Fruit fly (Drosophila melanogaster) whole organism, embryonic: ENCODE data around the gene CG14696.

ENCODE experiments used
- Atf3 ChIP-seq: fragments of 200-800 bp; sonication (Bioruptor generic); optimal IDR thresholded peaks from 3 replicates; lab custom pipeline; 2016; ENCODE audit warnings: missing biosample characterization, missing genetic modification characterization
- BEAF-32 ChIP-seq: fragments of 200-800 bp; sonication (Bioruptor generic); optimal IDR thresholded peaks from 3 replicates; lab custom pipeline; 2017; ENCODE audit warnings: missing biosample characterization, missing genetic modification characterization, mild to moderate bottlenecking, moderate library complexity, missing genetic modification reagents
- Bdp1 ChIP-seq: fragments of 200-800 bp; sonication (Bioruptor generic); optimal IDR thresholded peaks from 3 replicates; lab custom pipeline; 2016; ENCODE audit warnings: missing biosample characterization, missing genetic modification characterization
- CG10147 ChIP-seq: fragments of 200-800 bp; sonication (Bioruptor generic); optimal IDR thresholded peaks from 2 replicates; lab custom pipeline; 2019; ENCODE audit warnings: missing biosample characterization, mild to moderate bottlenecking, missing genetic modification characterization, moderate library complexity
- CG10462 ChIP-seq: fragments of 200-800 bp; sonication (Bioruptor generic); optimal IDR thresholded peaks from 2 replicates; lab custom pipeline; 2016; ENCODE audit warnings: missing biosample characterization, missing genetic modification characterization
- CG10565 ChIP-seq: fragments of 200-800 bp; sonication (Bioruptor generic); optimal IDR thresholded peaks from 3 replicates; lab custom pipeline; 2016; ENCODE audit warnings: missing biosample characterization, mild to moderate bottlenecking, missing genetic modification characterization
- CG11504 ChIP-seq: fragments of 200-800 bp; sonication (Bioruptor generic); optimal IDR thresholded peaks from 3 replicates; lab custom pipeline; 2019; ENCODE audit warnings: missing biosample characterization, mild to moderate bottlenecking, missing genetic modification characterization, moderate library complexity
- CG12104 ChIP-seq: fragments of 200-800 bp; sonication (Bioruptor generic); optimal IDR thresholded peaks from 3 replicates; lab custom pipeline; 2016; ENCODE audit warnings: missing biosample characterization, missing genetic modification characterization
- CG12155 ChIP-seq: fragments of 200-800 bp; sonication (Bioruptor generic); optimal IDR thresholded peaks from 3 replicates; lab custom pipeline; 2016; ENCODE audit warnings: missing biosample characterization, missing genetic modification characterization
- CG12299 ChIP-seq: fragments of 200-800 bp; sonication (Bioruptor generic); optimal IDR thresholded peaks from 2 replicates; lab custom pipeline; 2018; ENCODE audit warnings: missing biosample characterization, mild to moderate bottlenecking, missing genetic modification characterization
- CG13894 ChIP-seq: fragments of 200-800 bp; sonication (Bioruptor generic); optimal IDR thresholded peaks from 3 replicates; lab custom pipeline; 2018; ENCODE audit warnings: missing biosample characterization, mild to moderate bottlenecking, missing genetic modification characterization, moderate library complexity
- CG15514 ChIP-seq: fragments of 200-800 bp; sonication (Bioruptor generic); optimal IDR thresholded peaks from 3 replicates; lab custom pipeline; 2017; ENCODE audit warnings: missing biosample characterization, missing genetic modification characterization, mild to moderate bottlenecking, moderate library complexity, missing genetic modification reagents
- CG16813 ChIP-seq: fragments of 200-800 bp; sonication (Bioruptor generic); IDR thresholded peaks from 3 replicates; pipeline ENCODE4 v1.3.6; 2022; ENCODE audit warnings: missing biosample characterization, missing genetic modification characterization; ENCODE audit not compliant: partially characterized antibody
- CG16863 ChIP-seq: fragments of 200-800 bp; sonication (Bioruptor generic); optimal IDR thresholded peaks from 3 replicates; lab custom pipeline; 2016; ENCODE audit warnings: missing biosample characterization, missing genetic modification characterization
- CG2116 ChIP-seq: fragments of 200-800 bp; sonication (Bioruptor generic); optimal IDR thresholded peaks from 3 replicates; lab custom pipeline; 2018; ENCODE audit warnings: missing biosample characterization, mild to moderate bottlenecking, missing genetic modification characterization
- CG31224 ChIP-seq: fragments of 200-800 bp; sonication (Bioruptor generic); IDR thresholded peaks from 2 replicates; pipeline ENCODE4 v1.3.6; 2022; ENCODE audit warnings: missing biosample characterization, missing genetic modification characterization
- CG31441 ChIP-seq: fragments of 200-800 bp; sonication (Bioruptor generic); IDR thresholded peaks from 2 replicates; pipeline ENCODE4 v1.3.6; 2022; ENCODE audit warnings: missing biosample characterization, missing genetic modification characterization
- CG34224 ChIP-seq: fragments of 200-800 bp; sonication (Bioruptor generic); IDR thresholded peaks from 3 replicates; pipeline ENCODE4 v1.3.6; 2022; ENCODE audit warnings: missing biosample characterization, missing genetic modification characterization; ENCODE audit not compliant: partially characterized antibody
- CG34422 ChIP-seq: fragments of 200-800 bp; sonication (Bioruptor generic); IDR thresholded peaks from 3 replicates; pipeline ENCODE4 v1.3.6; 2022; ENCODE audit warnings: missing biosample characterization, missing genetic modification characterization
- CG4617 ChIP-seq: fragments of 200-800 bp; sonication (Bioruptor generic); optimal IDR thresholded peaks from 3 replicates; lab custom pipeline; 2016; ENCODE audit warnings: missing biosample characterization, missing genetic modification characterization, borderline replicate concordance
- CG4707 ChIP-seq: fragments of 200-800 bp; sonication (Bioruptor generic); optimal IDR thresholded peaks from 2 replicates; lab custom pipeline; 2018; ENCODE audit warnings: missing biosample characterization, mild to moderate bottlenecking, missing genetic modification characterization, moderate library complexity
- CG6175 ChIP-seq: fragments of 200-800 bp; sonication (Bioruptor generic); IDR thresholded peaks from 3 replicates; pipeline ENCODE4 v1.3.6; 2022; ENCODE audit warnings: missing biosample characterization, missing genetic modification characterization
- CG6689 ChIP-seq: fragments of 200-800 bp; sonication (Bioruptor generic); IDR thresholded peaks from 2 replicates; pipeline ENCODE4 v1.3.6; 2022; ENCODE audit warnings: missing biosample characterization, missing genetic modification characterization
- CG6765 ChIP-seq: fragments of 200-800 bp; sonication (Bioruptor generic); optimal IDR thresholded peaks from 3 replicates; lab custom pipeline; 2017; ENCODE audit warnings: missing biosample characterization, mild to moderate bottlenecking, missing genetic modification characterization
- CG7963 ChIP-seq: fragments of 200-800 bp; sonication (Bioruptor generic); IDR thresholded peaks from 3 replicates; pipeline ENCODE4 v1.3.6; 2022; ENCODE audit warnings: missing biosample characterization, missing genetic modification characterization; ENCODE audit not compliant: partially characterized antibody
- CG7987 ChIP-seq: fragments of 200-800 bp; sonication (Bioruptor generic); optimal IDR thresholded peaks from 2 replicates; lab custom pipeline; 2018; ENCODE audit warnings: missing biosample characterization, mild to moderate bottlenecking, missing genetic modification characterization, moderate library complexity
- CG9797 ChIP-seq: fragments of 200-800 bp; sonication (Bioruptor generic); optimal IDR thresholded peaks from 3 replicates; lab custom pipeline; 2018; ENCODE audit warnings: missing biosample characterization, mild to moderate bottlenecking, missing genetic modification characterization
- CG9817 ChIP-seq: fragments of 200-800 bp; sonication (Bioruptor generic); optimal IDR thresholded peaks from 2 replicates; lab custom pipeline; 2018; ENCODE audit warnings: missing biosample characterization, mild to moderate bottlenecking, missing genetic modification characterization, moderate library complexity
- ERR ChIP-seq: fragments of 200-800 bp; sonication (Bioruptor generic); optimal IDR thresholded peaks from 2 replicates; lab custom pipeline; 2016; ENCODE audit warnings: missing biosample characterization, missing genetic modification characterization
- Fer3 ChIP-seq: fragments of 200-800 bp; sonication (Bioruptor generic); optimal IDR thresholded peaks from 2 replicates; lab custom pipeline; 2018; ENCODE audit warnings: missing biosample characterization, mild to moderate bottlenecking, missing genetic modification characterization, moderate library complexity
- Lhr ChIP-seq: fragments of 200-800 bp; sonication (Bioruptor generic); optimal IDR thresholded peaks from 3 replicates; lab custom pipeline; 2017; ENCODE audit warnings: mild to moderate bottlenecking, missing biosample characterization, missing genetic modification reagents, missing genetic modification characterization
- Myb ChIP-seq: fragments of 200-800 bp; sonication (Bioruptor generic); optimal IDR thresholded peaks from 2 replicates; lab custom pipeline; 2016; ENCODE audit warnings: missing biosample characterization, missing genetic modification characterization
- NfI ChIP-seq: fragments of 200-800 bp; sonication (Bioruptor generic); optimal IDR thresholded peaks from 3 replicates; lab custom pipeline; 2018; ENCODE audit warnings: missing biosample characterization, mild to moderate bottlenecking, missing genetic modification characterization, moderate library complexity
- Spps ChIP-seq: fragments of 200-800 bp; sonication (Bioruptor generic); optimal IDR thresholded peaks from 2 replicates; lab custom pipeline; 2018; ENCODE audit warnings: missing biosample characterization, mild to moderate bottlenecking, missing genetic modification characterization
- abd-A ChIP-seq: fragments of 200-800 bp; sonication (Bioruptor generic); optimal IDR thresholded peaks from 3 replicates; lab custom pipeline; 2019; ENCODE audit warnings: missing biosample characterization, mild to moderate bottlenecking, missing genetic modification characterization, moderate library complexity
- ci ChIP-seq: fragments of 200-800 bp; sonication (Bioruptor generic); IDR thresholded peaks from 3 replicates; pipeline ENCODE4 v1.3.6; 2022; ENCODE audit warnings: missing biosample characterization, missing genetic modification characterization
- dan ChIP-seq: fragments of 200-800 bp; sonication (Bioruptor generic); IDR thresholded peaks from 2 replicates; pipeline ENCODE4 v1.3.6; 2022; ENCODE audit warnings: missing biosample characterization, missing genetic modification characterization
- fd102C ChIP-seq: fragments of 200-800 bp; sonication (Bioruptor generic); optimal IDR thresholded peaks from 2 replicates; lab custom pipeline; 2018; ENCODE audit warnings: missing biosample characterization, mild to moderate bottlenecking, missing genetic modification characterization, moderate library complexity
- hkb ChIP-seq, 2 experiments: fragments of 200-800 bp in 1 of 2; fragments of >200 bp in 1 of 2; sonication (Bioruptor generic) in 1 of 2; IDR thresholded peaks in 1 of 2; optimal IDR thresholded peaks in 1 of 2; 2 replicates each; pipeline versions ENCODE4 v1.3.6 to Lab custom; 2017 to 2022; ENCODE audit warnings: missing biosample characterization in 1 of 2, missing genetic modification characterization in 1 of 2
- inv ChIP-seq: fragments of 200-800 bp; sonication (Bioruptor generic); IDR thresholded peaks from 2 replicates; pipeline ENCODE4 v1.3.6; 2022; ENCODE audit warnings: missing biosample characterization, missing genetic modification characterization; ENCODE audit not compliant: partially characterized antibody
- lmd ChIP-seq: fragments of 200-800 bp; sonication (Bioruptor generic); IDR thresholded peaks from 2 replicates; pipeline ENCODE4 v1.3.6; 2022; ENCODE audit warnings: missing biosample characterization, missing genetic modification characterization
- nerfin-1 ChIP-seq: fragments of 200-800 bp; sonication (Bioruptor generic); optimal IDR thresholded peaks from 3 replicates; lab custom pipeline; 2019; ENCODE audit warnings: missing biosample characterization, mild to moderate bottlenecking, missing genetic modification characterization, moderate library complexity
- psq ChIP-seq: fragments of 200-800 bp; sonication (Bioruptor generic); optimal IDR thresholded peaks from 2 replicates; lab custom pipeline; 2017; ENCODE audit warnings: missing biosample characterization, missing genetic modification characterization
- sisA ChIP-seq: fragments of 200-800 bp; sonication (Bioruptor generic); IDR thresholded peaks from 2 replicates; pipeline ENCODE4 v1.3.6; 2022; ENCODE audit warnings: missing biosample characterization, missing genetic modification characterization
- tin ChIP-seq: fragments of 200-800 bp; sonication (Bioruptor generic); optimal IDR thresholded peaks from 3 replicates; lab custom pipeline; 2016; ENCODE audit warnings: missing biosample characterization, missing genetic modification characterization
- tup ChIP-seq: fragments of 200-800 bp; sonication (Bioruptor generic); optimal IDR thresholded peaks from 2 replicates; lab custom pipeline; 2016; ENCODE audit warnings: missing biosample characterization, mild to moderate bottlenecking, missing genetic modification characterization, moderate library complexity
- unc-4 ChIP-seq: fragments of 200-800 bp; sonication (Bioruptor generic); IDR thresholded peaks from 2 replicates; pipeline ENCODE4 v1.3.6; 2022; ENCODE audit warnings: missing biosample characterization, missing genetic modification characterization; ENCODE audit not compliant: partially characterized antibody

CG14696 gene

DNA sequence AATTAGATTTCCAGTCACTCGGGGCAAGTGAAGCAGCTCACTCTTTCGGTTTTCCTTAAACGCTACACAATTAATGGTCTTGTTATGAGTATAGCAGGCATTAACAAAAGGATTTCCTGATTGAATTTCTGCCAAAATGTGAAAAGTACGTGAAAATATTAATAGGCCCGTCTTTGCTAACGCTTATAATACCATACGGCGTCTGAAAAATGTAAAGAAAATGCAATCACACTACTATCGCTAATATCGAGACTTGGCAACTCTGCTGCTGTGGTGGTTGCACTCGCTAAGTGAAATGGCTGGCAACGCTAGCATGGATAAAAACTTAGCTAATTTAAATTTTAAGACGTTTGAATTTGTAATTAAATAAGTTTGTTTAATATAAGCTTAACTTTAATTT lies 8.5 kb upstream of the CG14696 start, which contains the start of gene CG6621 (continued):
- TF ChIP-seq hkb (optimal IDR thresholded peaks at IDR 0.05; lab: Kevin White, UChicago): peak; percentile 28
- no peak for TF ChIP-seq hkb (GFP tag; IDR thresholded peaks at IDR 0.05; lab: Robert Waterston, UW)
- TF ChIP-seq NfI (GFP tag; lab: Kevin White, UChicago): no peak
- TF ChIP-seq CG4617: peak; percentile 85
- TF ChIP-seq CG16863 (GFP tag; lab: Kevin White, UChicago): no peak
- TF ChIP-seq CG16813 (GFP tag; lab: Robert Waterston, UW): peak; percentile 70
- no peak for TF ChIP-seq Atf3 (GFP tag; lab: Kevin White, UChicago)
- TF ChIP-seq CG6689: no peak
- TF ChIP-seq CG4707 (GFP tag; lab: Kevin White, UChicago): no peak
- no peak for TF ChIP-seq CG31224 (GFP tag; lab: Robert Waterston, UW)
- TF ChIP-seq sisA (GFP tag; lab: Robert Waterston, UW): no peak
- TF ChIP-seq abd-A (tag; lab: Kevin White, UChicago): peak; percentile 2
- TF ChIP-seq dan (GFP tag; lab: Robert Waterston, UW): no peak
- no peak for TF ChIP-seq psq
- TF ChIP-seq Lhr (GFP tag; lab: Kevin White, UChicago): peak; percentile 96
- TF ChIP-seq fd102C (GFP tag; lab: Kevin White, UChicago): no peak
- no peak for TF ChIP-seq Fer3 (tag; lab: Kevin White, UChicago)
- TF ChIP-seq CG7963 (GFP tag; lab: Robert Waterston, UW): 0 out of 3 replicates have a peak, but pooled peaks have one; percentile 43
- peak; percentile 52 for TF ChIP-seq CG2116 (GFP tag; lab: Kevin White, UChicago)
- TF ChIP-seq CG10462: no peak
- TF ChIP-seq CG9817 (tag; lab: Kevin White, UChicago): peak; percentile 31
- TF ChIP-seq CG9797: peak; percentile 93
- no peak for TF ChIP-seq CG6765 (GFP tag; lab: Kevin White, UChicago)
- TF ChIP-seq CG15514 (GFP tag; lab: Kevin White, UChicago): peak; percentile 70
- TF ChIP-seq CG11504 (tag; lab: Kevin White, UChicago): no peak
- TF ChIP-seq inv (GFP tag; lab: Robert Waterston, UW): peak; percentile 51; the same call in 1 of the 2 replicates
- no peak for TF ChIP-seq CG6175 (GFP tag; lab: Robert Waterston, UW)
- TF ChIP-seq CG10565: no peak
- peak; percentile 95 for TF ChIP-seq Myb (GFP tag; lab: Kevin White, UChicago)
- TF ChIP-seq CG12104 (GFP tag; lab: Kevin White, UChicago): no peak
- TF ChIP-seq Bdp1 (GFP tag; lab: Kevin White, UChicago): peak; percentile 44
- peak; percentile 54 for TF ChIP-seq unc-4 (GFP tag; lab: Robert Waterston, UW)
- TF ChIP-seq CG31441 (GFP tag; lab: Robert Waterston, UW): no peak
- peak; percentile 53 for TF ChIP-seq CG12155 (GFP tag; lab: Kevin White, UChicago)
- TF ChIP-seq CG34224 (GFP tag; lab: Robert Waterston, UW): peak; percentile 52; the same call in 1 of the 3 replicates
- TF ChIP-seq CG7987: no peak
- TF ChIP-seq tup (GFP tag; lab: Kevin White, UChicago): no peak
- TF ChIP-seq CG10147: peak; percentile 13
- peak; percentile 2 for TF ChIP-seq nerfin-1
- TF ChIP-seq BEAF-32 (GFP tag; lab: Kevin White, UChicago): peak; percentile 74
- TF ChIP-seq lmd (GFP tag; lab: Robert Waterston, UW): no peak
- no peak for TF ChIP-seq ci (GFP tag; lab: Robert Waterston, UW)
- TF ChIP-seq ERR (GFP tag; lab: Kevin White, UChicago): no peak
- TF ChIP-seq CG34422 (GFP tag; lab: Robert Waterston, UW): peak; percentile 43; the same call in 2 of the 3 replicates
- no peak for TF ChIP-seq CG13894
- TF ChIP-seq Spps (tag; lab: Kevin White, UChicago): no peak
- no peak for TF ChIP-seq CG12299 (tag; lab: Kevin White, UChicago)
- TF ChIP-seq tin (GFP tag; lab: Kevin White, UChicago): no peak
